Worm (Caenorhabditis elegans): ENCODE data around the gene srx-10.
A peak's percentile ranks its signal among the peaks of the same experiment; 100 is the strongest.

The srx-10 gene

DNA sequence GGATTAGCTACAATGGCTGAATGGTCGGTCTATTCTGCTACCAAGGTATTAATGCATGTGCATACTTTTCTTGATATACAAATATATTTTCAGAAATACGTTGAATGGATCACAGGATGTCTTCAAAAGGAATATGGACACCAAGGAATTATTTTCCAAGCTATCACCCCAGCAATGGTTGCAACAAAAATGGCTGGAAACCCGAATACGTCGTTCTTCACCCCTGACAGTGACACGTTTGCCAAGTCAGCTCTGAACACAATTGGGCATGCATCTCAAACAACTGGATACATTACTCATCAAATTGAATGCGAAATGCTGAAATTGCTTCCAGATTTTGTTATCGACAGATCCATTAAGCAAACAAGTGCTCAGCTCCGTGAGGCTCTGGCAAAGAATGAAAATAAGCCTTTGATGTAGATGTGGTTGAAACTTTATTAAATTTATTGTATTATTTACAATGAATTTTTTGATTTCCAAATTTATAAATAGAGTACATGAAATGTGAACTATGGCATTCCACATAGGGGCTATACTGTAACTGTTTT, 38.7 kb downstream of the srx-10 start (continued):
- no peak for TF ChIP-seq sup-37 (GFP tag; optimal IDR thresholded peaks at IDR 0.05)
- no peak for TF ChIP-seq lin-39 (tag; optimal IDR thresholded peaks at IDR 0.05)
- TF ChIP-seq unc-62 (GFP tag; optimal IDR thresholded peaks at IDR 0.05): no peak
- TF ChIP-seq aha-1 (tag; optimal IDR thresholded peaks at IDR 0.05): no peak
- no peak for TF ChIP-seq mef-2 (tag; optimal IDR thresholded peaks at IDR 0.05)
- peak; percentile 8 for TF ChIP-seq rnt-1 (tag; optimal IDR thresholded peaks at IDR 0.05)
- no peak for TF ChIP-seq alr-1 (tag; optimal IDR thresholded peaks at IDR 0.05; ENCODE audit: borderline replicate concordance)
- TF ChIP-seq ceh-63 (GFP tag; optimal IDR thresholded peaks at IDR 0.05): no peak
- TF ChIP-seq hlh-4 (tag; optimal IDR thresholded peaks at IDR 0.05): no peak
- TF ChIP-seq sptf-1 (tag; optimal IDR thresholded peaks at IDR 0.05): no peak
- TF ChIP-seq egl-27 (tag; optimal IDR thresholded peaks at IDR 0.05): no peak
- TF ChIP-seq lin-35 (GFP tag; optimal IDR thresholded peaks at IDR 0.05): peak in 1 of 2 experiments; percentile 67
- no peak for TF ChIP-seq unc-86 (tag; optimal IDR thresholded peaks at IDR 0.05)
- TF ChIP-seq unc-98 (GFP tag; IDR thresholded peaks at IDR 0.05): no peak
- no peak for TF ChIP-seq ceh-90 (tag; optimal IDR thresholded peaks at IDR 0.05)
- TF ChIP-seq hpl-2 (GFP tag; optimal IDR thresholded peaks at IDR 0.05): peak; percentile 23
- no peak for TF ChIP-seq sox-4 (tag; optimal IDR thresholded peaks at IDR 0.05)
- TF ChIP-seq ceh-8 (GFP tag; optimal IDR thresholded peaks at IDR 0.05): no peak
- TF ChIP-seq isw-1 (GFP tag; IDR thresholded peaks at IDR 0.05): no peak
- TF ChIP-seq nhr-12 (tag; optimal IDR thresholded peaks at IDR 0.05): no peak
- TF ChIP-seq xbp-1 (tag; optimal IDR thresholded peaks at IDR 0.05): no peak
- no peak for TF ChIP-seq pag-3 (tag; optimal IDR thresholded peaks at IDR 0.05; ENCODE audit: borderline replicate concordance, insufficient read depth)
- TF ChIP-seq nhr-76 (tag; optimal IDR thresholded peaks at IDR 0.05): no peak
- TF ChIP-seq snu-23 (GFP tag; optimal IDR thresholded peaks at IDR 0.05): peak; percentile 11
- no peak for TF ChIP-seq mab-9 (GFP tag; IDR thresholded peaks at IDR 0.05)
- TF ChIP-seq ztf-4 (tag; optimal IDR thresholded peaks at IDR 0.05): no peak
- TF ChIP-seq nhr-237 (tag; optimal IDR thresholded peaks at IDR 0.05): no peak
- no peak for TF ChIP-seq blmp-1 (tag; optimal IDR thresholded peaks at IDR 0.05)
- no peak for TF ChIP-seq swsn-7 (tag; optimal IDR thresholded peaks at IDR 0.05)
- no peak for TF ChIP-seq tlp-1 (tag; optimal IDR thresholded peaks at IDR 0.05)
- peak; percentile 41 for TF ChIP-seq C16A3.4 (tag; optimal IDR thresholded peaks at IDR 0.05)
- no peak for TF ChIP-seq tbx-2 (tag; optimal IDR thresholded peaks at IDR 0.05)

DNA sequence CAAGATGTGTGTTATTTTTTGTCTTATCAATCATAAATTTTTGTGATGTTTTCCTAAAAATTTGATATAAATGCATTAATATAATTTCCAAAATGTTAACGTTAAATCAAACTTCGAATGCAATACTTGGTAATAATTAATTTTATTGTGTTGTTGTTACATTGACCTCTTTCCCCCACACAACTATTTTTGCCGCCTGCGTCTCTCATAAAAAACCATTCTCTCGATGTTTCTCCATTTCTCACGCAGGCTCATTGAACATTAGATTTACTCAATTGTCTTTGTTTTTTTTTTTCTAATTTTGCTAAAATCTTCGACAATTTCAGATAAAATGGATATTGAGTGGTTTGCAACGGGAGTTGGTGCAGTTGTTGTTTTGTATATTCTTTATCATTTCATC, 40.1 kb downstream of the srx-10 start, which contains the start of gene stdh-1:
stdh-1 (plus strand) TSS at position 327 of the 400 bp plus-strand sequence.
- TF ChIP-seq grh-1 (GFP tag; IDR thresholded peaks at IDR 0.05) (no peak), lin-14 (GFP tag; optimal IDR thresholded peaks at IDR 0.05) (peak; percentile 69), blmp-1 (tag; optimal IDR thresholded peaks at IDR 0.05) (peak; percentile 15), egl-27 (tag; optimal IDR thresholded peaks at IDR 0.05) (no peak), snu-23 (GFP tag; optimal IDR thresholded peaks at IDR 0.05) (peak; percentile 25), nhr-71 (tag; optimal IDR thresholded peaks at IDR 0.05) (peak; percentile 32), mep-1 (tag; optimal IDR thresholded peaks at IDR 0.05) (peak; percentile 35), efl-1 (optimal IDR thresholded peaks at IDR 0.05) (peak in 1 of 2 experiments; percentile 0), efl-1 (GFP tag; optimal IDR thresholded peaks at IDR 0.05 in 1 of 2) (peak in 1 of 2 experiments; percentile 61), C16A3.4 (tag; optimal IDR thresholded peaks at IDR 0.05) (peak; percentile 5)

DNA sequence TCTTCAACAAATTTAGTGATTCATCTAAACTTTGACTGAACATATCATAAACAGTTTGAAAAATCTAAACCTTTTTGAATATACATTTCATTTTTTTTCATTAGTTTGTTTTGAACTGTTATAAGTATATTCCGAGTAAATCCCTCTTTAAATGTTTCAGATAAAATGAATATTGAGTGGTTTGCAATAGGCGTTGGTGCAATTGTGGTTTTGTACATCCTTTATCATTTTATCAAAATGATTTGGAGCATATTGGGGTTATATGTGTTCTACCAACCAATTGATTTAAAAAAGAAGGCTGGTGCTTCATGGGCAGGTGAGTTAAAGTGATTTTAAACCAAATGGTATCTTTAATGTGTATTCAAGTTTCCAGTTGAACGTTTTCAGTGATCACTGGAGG, 41.8 kb downstream of the srx-10 start, which contains the start of gene stdh-3:
stdh-3 (plus strand) TSS at position 166 of the 400 bp plus-strand sequence.
- no peak for TF ChIP-seq fkh-4 (tag; optimal IDR thresholded peaks at IDR 0.05; ENCODE audit: borderline replicate concordance)
- no peak for TF ChIP-seq nhr-19 (GFP tag; conservative IDR thresholded peaks at IDR 0.05)
- TF ChIP-seq xbp-1 (tag; optimal IDR thresholded peaks at IDR 0.05): no peak
- TF ChIP-seq dsc-1 (tag; optimal IDR thresholded peaks at IDR 0.05): no peak
- TF ChIP-seq lin-14 (GFP tag; optimal IDR thresholded peaks at IDR 0.05): no peak
- TF ChIP-seq mep-1 (tag; optimal IDR thresholded peaks at IDR 0.05): no peak
- no peak for TF ChIP-seq C16A3.4 (tag; optimal IDR thresholded peaks at IDR 0.05)
- no peak for TF ChIP-seq sox-4 (tag; optimal IDR thresholded peaks at IDR 0.05)
- no peak for TF ChIP-seq lin-15B (tag; optimal IDR thresholded peaks at IDR 0.05)
- no peak for TF ChIP-seq aha-1 (tag; optimal IDR thresholded peaks at IDR 0.05)
- TF ChIP-seq lin-13 (GFP tag; optimal IDR thresholded peaks at IDR 0.05): no peak
- no peak for TF ChIP-seq pag-3 (tag; optimal IDR thresholded peaks at IDR 0.05; ENCODE audit: borderline replicate concordance, insufficient read depth)
- no peak for TF ChIP-seq mab-9 (GFP tag; IDR thresholded peaks at IDR 0.05)
- TF ChIP-seq aly-2 (tag; optimal IDR thresholded peaks at IDR 0.05): no peak
- TF ChIP-seq jun-1 (tag; optimal IDR thresholded peaks at IDR 0.05): no peak
- TF ChIP-seq ceh-63 (GFP tag; optimal IDR thresholded peaks at IDR 0.05): no peak
- TF ChIP-seq nhr-90 (tag; optimal IDR thresholded peaks at IDR 0.05; ENCODE audit: poor library complexity): no peak
- TF ChIP-seq ets-5 (GFP tag; IDR thresholded peaks at IDR 0.05): no peak
- no peak for TF ChIP-seq sptf-1 (tag; optimal IDR thresholded peaks at IDR 0.05)
- TF ChIP-seq unc-130 (tag; optimal IDR thresholded peaks at IDR 0.05): no peak
